Worm (Caenorhabditis elegans): ENCODE measurements around the gene pcdr-1.

DNA sequence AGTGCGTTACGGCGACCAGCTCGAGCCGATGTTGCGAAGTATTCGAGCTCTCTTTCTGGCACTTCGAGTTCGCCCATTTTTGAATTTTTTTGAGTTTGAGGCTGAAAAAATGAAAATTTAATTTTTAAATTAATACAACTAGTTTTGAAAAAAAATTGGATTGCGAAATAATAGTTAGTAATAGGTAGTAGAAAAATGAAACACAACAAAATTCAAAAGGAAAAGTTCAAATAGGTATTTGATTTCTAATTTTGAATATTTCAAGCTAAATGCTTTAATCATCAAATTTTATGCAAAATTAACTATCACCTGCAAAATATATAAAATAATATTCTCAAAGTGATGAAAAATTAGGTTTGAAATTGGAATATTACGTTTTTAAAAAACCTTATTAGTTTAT, 36.2 kb upstream of the pcdr-1 start, which contains the start of gene K09E9.4:
- TF ChIP-seq him-1 (tag; optimal IDR thresholded peaks at IDR 0.05) (no peak), W03F9.2 (tag; optimal IDR thresholded peaks at IDR 0.05) (no peak)
